Worm (Caenorhabditis elegans): Measurements from ENCODE around the gene plr-1.

Gene plr-1

ce11 chrIII:11496496-11496895, 39.8 kb downstream of the plr-1 start, which contains the start of gene Y66D12A.24 (continued):
- no peak for TF ChIP-seq lin-35 (GFP tag; optimal IDR thresholded peaks at IDR 0.05)
- peak; percentile 7 for TF ChIP-seq unc-62 (GFP tag; optimal IDR thresholded peaks at IDR 0.05)
- no peak for TF ChIP-seq nhr-179 (tag; optimal IDR thresholded peaks at IDR 0.05)

ce11 chrIII:11500647-11501046, 44.0 kb downstream of the plr-1 start, which contains the start of gene nars-2:
nars-2 (minus strand) TSS chrIII:11500747.
- no peak for TF ChIP-seq mcd-1 (GFP tag; IDR thresholded peaks at IDR 0.05)
- no peak for TF ChIP-seq nfya-2 (GFP tag; IDR thresholded peaks at IDR 0.05)
- TF ChIP-seq chd-7 (tag; optimal IDR thresholded peaks at IDR 0.05) = no peak
- TF ChIP-seq unc-130 (GFP tag; optimal IDR thresholded peaks at IDR 0.05) = no peak
- no peak for TF ChIP-seq Y95B8A.8 (GFP tag; IDR thresholded peaks at IDR 0.05)
- no peak for TF ChIP-seq dox-1 (GFP tag; IDR thresholded peaks at IDR 0.05)
- TF ChIP-seq F23B12.7 (tag; optimal IDR thresholded peaks at IDR 0.05; ENCODE audit: insufficient read depth) = no peak
- TF ChIP-seq lin-26 (GFP tag; IDR thresholded peaks at IDR 0.05) = no peak
- TF ChIP-seq ceh-27 (GFP tag; optimal IDR thresholded peaks at IDR 0.05) = no peak
- TF ChIP-seq snpc-1.3 (tag; optimal IDR thresholded peaks at IDR 0.05; ENCODE audit: insufficient read depth) = no peak
- TF ChIP-seq lsl-1 (GFP tag; optimal IDR thresholded peaks at IDR 0.05) = no peak
- no peak for TF ChIP-seq mes-4 (tag; optimal IDR thresholded peaks at IDR 0.05)
- no peak for TF ChIP-seq atf-7 (tag; optimal IDR thresholded peaks at IDR 0.05)
- TF ChIP-seq snpc-4 (GFP tag; optimal IDR thresholded peaks at IDR 0.05) = no peak
- no peak for TF ChIP-seq snpc-4 (tag; optimal IDR thresholded peaks at IDR 0.05)
- no peak for TF ChIP-seq dpl-1 (GFP tag; optimal IDR thresholded peaks at IDR 0.05)
- TF ChIP-seq madf-3 (GFP tag; IDR thresholded peaks at IDR 0.05) = no peak
- TF ChIP-seq Y67H2A.10 (GFP tag; conservative IDR thresholded peaks at IDR 0.05) = no peak
- no peak for TF ChIP-seq hlh-26 (GFP tag; conservative IDR thresholded peaks at IDR 0.05)
- no peak for TF ChIP-seq madf-10 (tag; optimal IDR thresholded peaks at IDR 0.05)
- no peak for TF ChIP-seq B0035.1 (tag; optimal IDR thresholded peaks at IDR 0.05)

DNA sequence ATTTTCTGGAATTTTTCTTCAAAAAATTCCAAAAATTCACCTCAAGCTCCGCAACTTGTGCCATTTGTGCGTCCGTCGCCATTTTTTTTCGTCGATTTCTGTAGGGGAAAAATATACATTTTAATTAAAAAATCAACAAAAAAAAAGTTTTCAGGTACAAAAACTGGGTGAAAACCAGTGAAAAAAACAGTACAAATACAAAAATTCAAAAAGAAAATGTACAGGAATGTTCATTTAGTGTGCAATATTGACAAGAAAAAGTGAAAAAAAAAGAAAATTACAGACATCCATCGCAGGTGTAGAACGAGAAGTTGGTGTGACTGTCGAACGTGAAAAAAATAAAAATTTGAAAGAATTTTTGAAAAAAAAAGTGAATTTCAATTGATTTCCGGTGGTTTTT, 46.1 kb downstream of the plr-1 start, which contains the start of gene tin-10:
TSS of gene tin-10 (minus strand) at position 101 of the 400 bp plus-strand sequence.
- TF ChIP-seq hlh-26 (GFP tag; conservative IDR thresholded peaks at IDR 0.05) = no peak
- TF ChIP-seq D2030.7 (GFP tag; IDR thresholded peaks at IDR 0.05) = no peak
- no peak for TF ChIP-seq efl-1 (GFP tag; optimal IDR thresholded peaks at IDR 0.05)
- no peak for TF ChIP-seq ets-4 (GFP tag; optimal IDR thresholded peaks at IDR 0.05)
- TF ChIP-seq snpc-1.1 (tag; optimal IDR thresholded peaks at IDR 0.05; ENCODE audit: insufficient read depth) = no peak
- no peak for TF ChIP-seq tlf-1 (GFP tag; optimal IDR thresholded peaks at IDR 0.05)
- no peak for TF ChIP-seq ztf-22 (GFP tag; optimal IDR thresholded peaks at IDR 0.05)
- TF ChIP-seq F57A8.1 (GFP tag; optimal IDR thresholded peaks at IDR 0.05) = no peak
- TF ChIP-seq hmg-20 (GFP tag; IDR thresholded peaks at IDR 0.05) = no peak
- no peak for TF ChIP-seq ZK185.1 (tag; optimal IDR thresholded peaks at IDR 0.05; ENCODE audit: poor library complexity, severe bottlenecking)
- no peak for TF ChIP-seq Y56A3A.18 (GFP tag; IDR thresholded peaks at IDR 0.05)

- TF ChIP-seq cebp-2 (GFP tag; IDR thresholded peaks at IDR 0.05) = no peak
- no peak for TF ChIP-seq ccch-3 (GFP tag; optimal IDR thresholded peaks at IDR 0.05)
- no peak for TF ChIP-seq Y53G8AR.9 (GFP tag; conservative IDR thresholded peaks at IDR 0.05)
- TF ChIP-seq ekl-4 (GFP tag; IDR thresholded peaks at IDR 0.05) = no peak
- TF ChIP-seq let-607 (tag; optimal IDR thresholded peaks at IDR 0.05) = no peak
- TF ChIP-seq T07F8.4 (tag; optimal IDR thresholded peaks at IDR 0.05) = no peak
- TF ChIP-seq F49E8.2 (tag; optimal IDR thresholded peaks at IDR 0.05; ENCODE audit: insufficient read depth) = no peak
- TF ChIP-seq lin-54 (GFP tag; optimal IDR thresholded peaks at IDR 0.05) = peak; percentile 20
- TF ChIP-seq unc-130 (GFP tag; optimal IDR thresholded peaks at IDR 0.05) = no peak
- TF ChIP-seq mcd-1 (GFP tag; IDR thresholded peaks at IDR 0.05) = peak; percentile 74
- TF ChIP-seq hmg-1.2 (GFP tag; IDR thresholded peaks at IDR 0.05) = peak; percentile 15; the same call in 1 of the 2 replicates
- TF ChIP-seq rec-8 (tag; optimal IDR thresholded peaks at IDR 0.05) = no peak
- no peak for TF ChIP-seq aptf-3 (GFP tag; IDR thresholded peaks at IDR 0.05)
Measured at ce11 chrIII:11505213-11505612, 48.5 kb downstream of the plr-1 start, which contains the start of the genes Y66D12A.21 and spe-6. Y66D12A.21 (minus strand) TSS chrIII:11505302. spe-6 (plus strand) TSS chrIII:11505488.

Data from whole organism, young adult.